Worm (Caenorhabditis elegans): Measurements from ENCODE around the gene R10E11.6.
A peak's percentile ranks its signal among the peaks of the same experiment; 100 is the strongest.

The R10E11.6 gene

ce11 chrIII:9744525-9744924 is 38.3 kb upstream of the R10E11.6 start:
- TF ChIP-seq hmbx-1 (tag; optimal IDR thresholded peaks at IDR 0.05) (no peak), sea-1 (GFP tag; conservative IDR thresholded peaks at IDR 0.05) (no peak), aly-1 (tag; optimal IDR thresholded peaks at IDR 0.05) (no peak), hnd-1 (tag; optimal IDR thresholded peaks at IDR 0.05) (no peak), ama-1 (optimal IDR thresholded peaks at IDR 0.05) (no peak), ets-7 (tag; optimal IDR thresholded peaks at IDR 0.05) (no peak), tbx-11 (GFP tag; IDR thresholded peaks at IDR 0.05) (no peak)

ce11 chrIII:9745333-9745897 is 37.4 kb upstream of the R10E11.6 start:
- TF ChIP-seq F13C5.2 (tag; optimal IDR thresholded peaks at IDR 0.05), result no peak
- TF ChIP-seq ama-1 (optimal IDR thresholded peaks at IDR 0.05), result no peak
- no peak for TF ChIP-seq tbx-37 (GFP tag; conservative IDR thresholded peaks at IDR 0.05)
- TF ChIP-seq hmg-4 (GFP tag; optimal IDR thresholded peaks at IDR 0.05), result no peak
- no peak for TF ChIP-seq ceh-13 (GFP tag; optimal IDR thresholded peaks at IDR 0.05)
- TF ChIP-seq sea-1 (GFP tag; conservative IDR thresholded peaks at IDR 0.05), result no peak
- no peak for TF ChIP-seq pes-1 (GFP tag; IDR thresholded peaks at IDR 0.05)

ce11 chrIII:9746665-9747064 is 36.1 kb upstream of the R10E11.6 start:
- TF ChIP-seq B0310.2 (tag; optimal IDR thresholded peaks at IDR 0.05), result no peak
- no peak for TF ChIP-seq ets-7 (tag; optimal IDR thresholded peaks at IDR 0.05)
- TF ChIP-seq hmbx-1 (tag; optimal IDR thresholded peaks at IDR 0.05), result no peak
- no peak for TF ChIP-seq hmg-4 (GFP tag; optimal IDR thresholded peaks at IDR 0.05)
- TF ChIP-seq tbx-11 (GFP tag; IDR thresholded peaks at IDR 0.05), result no peak
- TF ChIP-seq F13C5.2 (tag; optimal IDR thresholded peaks at IDR 0.05), result no peak
- no peak for TF ChIP-seq scrt-1 (GFP tag; IDR thresholded peaks at IDR 0.05)
- no peak for TF ChIP-seq flt-1 (GFP tag; IDR thresholded peaks at IDR 0.05)
- no peak for TF ChIP-seq aly-1 (tag; optimal IDR thresholded peaks at IDR 0.05)

ce11 chrIII:9747133-9747532 is 35.7 kb upstream of the R10E11.6 start, which contains the start of the genes iff-1 and cdk-1:
TSS of gene iff-1 (minus strand) at chrIII:9747193.
TSS of gene cdk-1 (plus strand) at chrIII:9747472.
- TF ChIP-seq hmg-4 (GFP tag; optimal IDR thresholded peaks at IDR 0.05) (peak; percentile 33), tbx-37 (GFP tag; conservative IDR thresholded peaks at IDR 0.05) (no peak)

ce11 chrIII:9748694-9749093 is 34.1 kb upstream of the R10E11.6 start, which contains the start of gene T05G5.4:
TSS of gene T05G5.4 (plus strand) at chrIII:9748934.
- TF ChIP-seq ama-1 (optimal IDR thresholded peaks at IDR 0.05), result no peak
- no peak for TF ChIP-seq aly-1 (tag; optimal IDR thresholded peaks at IDR 0.05)
- no peak for TF ChIP-seq sea-1 (GFP tag; conservative IDR thresholded peaks at IDR 0.05)
- TF ChIP-seq scrt-1 (GFP tag; IDR thresholded peaks at IDR 0.05), result no peak
- TF ChIP-seq pes-1 (GFP tag; IDR thresholded peaks at IDR 0.05), result no peak
- no peak for TF ChIP-seq ceh-13 (GFP tag; optimal IDR thresholded peaks at IDR 0.05)
- no peak for TF ChIP-seq hmbx-1 (tag; optimal IDR thresholded peaks at IDR 0.05)
- no peak for TF ChIP-seq hmg-4 (GFP tag; optimal IDR thresholded peaks at IDR 0.05)
- TF ChIP-seq F13C5.2 (tag; optimal IDR thresholded peaks at IDR 0.05), result no peak
- no peak for TF ChIP-seq tbx-37 (GFP tag; conservative IDR thresholded peaks at IDR 0.05)
- TF ChIP-seq flt-1 (GFP tag; IDR thresholded peaks at IDR 0.05), result no peak
- no peak for TF ChIP-seq tra-4 (tag; optimal IDR thresholded peaks at IDR 0.05)
- TF ChIP-seq hnd-1 (tag; optimal IDR thresholded peaks at IDR 0.05), result no peak
- TF ChIP-seq tbx-11 (GFP tag; IDR thresholded peaks at IDR 0.05), result no peak
- no peak for TF ChIP-seq B0310.2 (tag; optimal IDR thresholded peaks at IDR 0.05)
- TF ChIP-seq ets-7 (tag; optimal IDR thresholded peaks at IDR 0.05), result no peak

- TF ChIP-seq ets-7 (tag; optimal IDR thresholded peaks at IDR 0.05), result no peak
- TF ChIP-seq pes-1 (GFP tag; IDR thresholded peaks at IDR 0.05), result no peak
- no peak for TF ChIP-seq flt-1 (GFP tag; IDR thresholded peaks at IDR 0.05)
- no peak for TF ChIP-seq F13C5.2 (tag; optimal IDR thresholded peaks at IDR 0.05)
- no peak for TF ChIP-seq tbx-11 (GFP tag; IDR thresholded peaks at IDR 0.05)
- no peak for TF ChIP-seq sea-1 (GFP tag; conservative IDR thresholded peaks at IDR 0.05)
- TF ChIP-seq B0310.2 (tag; optimal IDR thresholded peaks at IDR 0.05), result no peak
- TF ChIP-seq hmbx-1 (tag; optimal IDR thresholded peaks at IDR 0.05), result no peak
- no peak for TF ChIP-seq scrt-1 (GFP tag; IDR thresholded peaks at IDR 0.05)
- no peak for TF ChIP-seq hmg-4 (GFP tag; optimal IDR thresholded peaks at IDR 0.05)
- TF ChIP-seq ceh-13 (GFP tag; optimal IDR thresholded peaks at IDR 0.05), result no peak
- no peak for TF ChIP-seq hnd-1 (tag; optimal IDR thresholded peaks at IDR 0.05)
- no peak for TF ChIP-seq ama-1 (optimal IDR thresholded peaks at IDR 0.05)
- TF ChIP-seq aly-1 (tag; optimal IDR thresholded peaks at IDR 0.05), result no peak
Observed at ce11 chrIII:9751074-9751473, 31.7 kb upstream of the R10E11.6 start, which contains the start of gene T05G5.5. TSS of gene T05G5.5 (minus strand) at chrIII:9751432.

- TF ChIP-seq tbx-11 (GFP tag; IDR thresholded peaks at IDR 0.05), result no peak
- no peak for TF ChIP-seq ets-7 (tag; optimal IDR thresholded peaks at IDR 0.05)
- no peak for TF ChIP-seq sea-1 (GFP tag; conservative IDR thresholded peaks at IDR 0.05)
- no peak for TF ChIP-seq tra-4 (tag; optimal IDR thresholded peaks at IDR 0.05)
- TF ChIP-seq pes-1 (GFP tag; IDR thresholded peaks at IDR 0.05), result no peak
Observed at ce11 chrIII:9752852-9753251, 30.0 kb upstream of the R10E11.6 start, which contains the start of gene ech-6. TSS of gene ech-6 (minus strand) at chrIII:9752883.

ce11 chrIII:9757414-9757813 is 25.4 kb upstream of the R10E11.6 start, which contains the start of gene vps-53:
TSS of gene vps-53 (minus strand) at chrIII:9757514.
- no peak for TF ChIP-seq hnd-1 (tag; optimal IDR thresholded peaks at IDR 0.05)

- no peak for TF ChIP-seq tbx-11 (GFP tag; IDR thresholded peaks at IDR 0.05)
- TF ChIP-seq scrt-1 (GFP tag; IDR thresholded peaks at IDR 0.05), result no peak
- no peak for TF ChIP-seq ceh-13 (GFP tag; optimal IDR thresholded peaks at IDR 0.05)
- TF ChIP-seq tbx-37 (GFP tag; conservative IDR thresholded peaks at IDR 0.05), result no peak
- no peak for TF ChIP-seq B0310.2 (tag; optimal IDR thresholded peaks at IDR 0.05)
- TF ChIP-seq pes-1 (GFP tag; IDR thresholded peaks at IDR 0.05), result no peak
- TF ChIP-seq hnd-1 (tag; optimal IDR thresholded peaks at IDR 0.05), result no peak
Observed at ce11 chrIII:9758848-9759247, 24.0 kb upstream of the R10E11.6 start, which contains the start of gene rmd-1. TSS of gene rmd-1 (plus strand) at chrIII:9759094.
